Worm (Caenorhabditis elegans) whole organism, L2 larva: ENCODE data around the gene srh-34.

ENCODE experiments used
- aly-2 ChIP-seq: fragments of 150-350 bp; optimal IDR thresholded peaks from 2 replicates; lab custom pipeline; 2014; ENCODE audit warnings: missing biosample characterization, missing genetic modification characterization
- ama-1 ChIP-seq: fragments of 150-350 bp; optimal IDR thresholded peaks from 2 replicates; lab custom pipeline; 2018; ENCODE audit warnings: inconsistent platforms
- blmp-1 ChIP-seq: sonication (generic microtip); optimal IDR thresholded peaks from 2 replicates; lab custom pipeline; 2017; ENCODE audit warnings: missing genetic modification characterization, mild to moderate bottlenecking, missing compliant biosample characterization, antibody characterized with exemption, moderate library complexity; ENCODE audit not compliant: insufficient read depth
- egl-27 ChIP-seq: sonication (generic microtip); optimal IDR thresholded peaks from 3 replicates; lab custom pipeline; 2017; ENCODE audit warnings: missing biosample characterization, missing genetic modification reagents, missing genetic modification characterization
- lsy-2 ChIP-seq, 2 experiments: fragments of 150-350 bp in 1 of 2; sonication (generic microtip) in 1 of 2; optimal IDR thresholded peaks; 2 replicates each; lab custom pipeline; 2014 to 2017; ENCODE audit warnings: missing biosample characterization in 2 of 2, missing genetic modification characterization in 2 of 2
- mab-5 ChIP-seq: fragments of 150-350 bp; optimal IDR thresholded peaks from 2 replicates; lab custom pipeline; 2014; ENCODE audit warnings: missing biosample characterization, missing genetic modification characterization
- nhr-11 ChIP-seq: fragments of 150-350 bp; optimal IDR thresholded peaks from 2 replicates; lab custom pipeline; 2014; ENCODE audit warnings: missing biosample characterization, missing genetic modification characterization
- unc-39 ChIP-seq: fragments of 150-350 bp; optimal IDR thresholded peaks from 2 replicates; lab custom pipeline; 2014; ENCODE audit warnings: missing biosample characterization, missing genetic modification characterization
- unc-62 ChIP-seq: fragments of 150-350 bp; optimal IDR thresholded peaks from 2 replicates; lab custom pipeline; 2014; ENCODE audit warnings: missing biosample characterization, missing genetic modification reagents, missing genetic modification characterization
- zag-1 ChIP-seq: fragments of 150-350 bp; optimal IDR thresholded peaks from 2 replicates; lab custom pipeline; 2014; ENCODE audit warnings: missing biosample characterization, missing genetic modification characterization

DNA sequence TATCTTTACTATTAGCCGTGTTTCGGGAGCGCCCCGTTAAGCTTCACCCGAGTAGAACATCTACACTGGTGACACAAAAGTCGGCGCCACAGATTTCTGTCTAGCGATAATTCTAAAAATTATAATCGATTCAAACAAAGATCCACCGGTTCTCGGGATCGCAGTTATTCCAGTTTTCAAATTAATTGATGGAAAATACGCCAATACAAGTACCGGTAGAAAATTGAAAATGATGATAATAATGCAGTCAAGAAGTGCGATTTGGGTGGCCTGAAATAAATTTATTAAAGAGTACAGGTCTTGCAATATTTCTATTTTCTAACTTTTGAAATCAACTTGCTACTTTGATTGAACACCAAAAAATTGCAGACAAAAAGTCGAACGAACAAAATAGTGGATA, 21.0 kb upstream of the srh-34 start:
- TF ChIP-seq unc-62 (GFP tag; lab: Kevin White, UChicago) (no peak), aly-2 (tag; lab: Kevin White, UChicago) (no peak), zag-1 (tag; lab: Kevin White, UChicago) (no peak), lsy-2 (tag; optimal IDR thresholded peaks at IDR 0.05; lab: Kevin White, UChicago) (no peak), nhr-11 (tag; lab: Kevin White, UChicago) (no peak), mab-5 (tag; lab: Kevin White, UChicago) (no peak), unc-39 (tag; lab: Kevin White, UChicago) (no peak), ama-1 (no peak), blmp-1 (no peak), egl-27 (tag; lab: Kevin White, UChicago) (no peak)
